Fruit fly (Drosophila melanogaster): ENCODE results near the gene Hsp26.

Gene Hsp26

dm6 chr3L:9397156-9397555, 19.9 kb upstream of the Hsp26 start (continued):
- TF ChIP-seq tup (GFP tag; optimal IDR thresholded peaks at IDR 0.05) (peak; percentile 36), Pdp1 (GFP tag; optimal IDR thresholded peaks at IDR 0.05) (peak; percentile 17 to 24), stc (GFP tag; IDR thresholded peaks at IDR 0.05) (peak; percentile 53; the same call in 1 of the 2 replicates), CTCF (GFP tag; optimal IDR thresholded peaks at IDR 0.05) (peak; percentile 36), CG7928 (GFP tag; optimal IDR thresholded peaks at IDR 0.05) (peak; percentile 43), CG9727 (GFP tag; optimal IDR thresholded peaks at IDR 0.05) (peak; percentile 69), Oaz (GFP tag; IDR thresholded peaks at IDR 0.05) (no peak), odd (GFP tag; optimal IDR thresholded peaks at IDR 0.05) (peak; percentile 47), scrt (GFP tag; optimal IDR thresholded peaks at IDR 0.05) (peak; percentile 82), CG17328 (GFP tag; IDR thresholded peaks at IDR 0.05) (peak; percentile 16; the same call in 1 of the 2 replicates), Hr39 (optimal IDR thresholded peaks at IDR 0.05) (no peak), GATAe (GFP tag; conservative IDR thresholded peaks at IDR 0.05) (peak; percentile 23; the same call in 1 of the 2 replicates), bab2 (GFP tag; optimal IDR thresholded peaks at IDR 0.05) (peak; percentile 44), bigmax (GFP tag; optimal IDR thresholded peaks at IDR 0.05) (peak; percentile 27), E2f2 (GFP tag; IDR thresholded peaks at IDR 0.05) (0 out of 2 replicates have a peak, but pooled peaks have one; percentile 5), Vsx1 (GFP tag; optimal IDR thresholded peaks at IDR 0.05) (peak; percentile 83), CG17802 (tag; optimal IDR thresholded peaks at IDR 0.05) (no peak), CG15514 (GFP tag; optimal IDR thresholded peaks at IDR 0.05) (peak; percentile 89), zfh2 (GFP tag; optimal IDR thresholded peaks at IDR 0.05) (peak; percentile 16), CG4424 (GFP tag; optimal IDR thresholded peaks at IDR 0.05) (peak; percentile 24), E2f1 (GFP tag; IDR thresholded peaks at IDR 0.05) (peak; percentile 24; the same call in 1 of the 2 replicates), kah (GFP tag; optimal IDR thresholded peaks at IDR 0.05) (peak; percentile 68), CG18599 (GFP tag; optimal IDR thresholded peaks at IDR 0.05) (peak; percentile 96), insv (GFP tag; optimal IDR thresholded peaks at IDR 0.05) (no peak), CG8290 (GFP tag; optimal IDR thresholded peaks at IDR 0.05) (peak; percentile 53), CG8290 (tag; optimal IDR thresholded peaks at IDR 0.05) (peak in 1 of 2 experiments; percentile 91), CG8089 (GFP tag; optimal IDR thresholded peaks at IDR 0.05) (no peak), Xrp1 (GFP tag; IDR thresholded peaks at IDR 0.05) (peak; percentile 66), lov (optimal IDR thresholded peaks at IDR 0.05) (no peak), lov (GFP tag; IDR thresholded peaks at IDR 0.05) (peak; percentile 62; the same call in 1 of the 3 replicates), gsb (GFP tag; IDR thresholded peaks at IDR 0.05) (peak; percentile 35; the same call in 1 of the 2 replicates), exex (tag; optimal IDR thresholded peaks at IDR 0.05) (peak; percentile 79), CG33557 (GFP tag; optimal IDR thresholded peaks at IDR 0.05) (peak; percentile 42), CG17912 (GFP tag; optimal IDR thresholded peaks at IDR 0.05) (peak; percentile 4), CG11695 (GFP tag; IDR thresholded peaks at IDR 0.05) (peak; percentile 59; the same call in 2 of the 3 replicates), luna (GFP tag; optimal IDR thresholded peaks at IDR 0.05) (peak; percentile 82), CG32532 (GFP tag; IDR thresholded peaks at IDR 0.05) (peak; percentile 30; the same call in 1 of the 2 replicates), CG31441 (GFP tag; IDR thresholded peaks at IDR 0.05) (peak; percentile 35; the same call in 1 of the 2 replicates), CG4404 (GFP tag; IDR thresholded peaks at IDR 0.05) (no peak), CG8924 (tag; optimal IDR thresholded peaks at IDR 0.05) (peak; percentile 25), lmd (GFP tag; IDR thresholded peaks at IDR 0.05) (no peak), Dek (tag; optimal IDR thresholded peaks at IDR 0.05) (peak; percentile 40), Gug (GFP tag; IDR thresholded peaks at IDR 0.05) (no peak), D19A (tag; optimal IDR thresholded peaks at IDR 0.05) (peak; percentile 19), MBD-R2 (GFP tag; IDR thresholded peaks at IDR 0.05) (peak; percentile 51; the same call in 1 of the 2 replicates), CG11560 (tag; IDR thresholded peaks at IDR 0.05) (no peak), CG10274 (GFP tag; optimal IDR thresholded peaks at IDR 0.05) (peak; percentile 68), CG9215 (GFP tag; IDR thresholded peaks at IDR 0.05) (no peak), al (GFP tag; IDR thresholded peaks at IDR 0.05) (0 out of 2 replicates have a peak, but pooled peaks have one; percentile 18), chm (GFP tag; IDR thresholded peaks at IDR 0.05) (peak; percentile 56), CG8281 (tag; optimal IDR thresholded peaks at IDR 0.05) (peak; percentile 32), CG15269 (tag; optimal IDR thresholded peaks at IDR 0.05) (peak; percentile 1)
